In the genomic region with DNA sequence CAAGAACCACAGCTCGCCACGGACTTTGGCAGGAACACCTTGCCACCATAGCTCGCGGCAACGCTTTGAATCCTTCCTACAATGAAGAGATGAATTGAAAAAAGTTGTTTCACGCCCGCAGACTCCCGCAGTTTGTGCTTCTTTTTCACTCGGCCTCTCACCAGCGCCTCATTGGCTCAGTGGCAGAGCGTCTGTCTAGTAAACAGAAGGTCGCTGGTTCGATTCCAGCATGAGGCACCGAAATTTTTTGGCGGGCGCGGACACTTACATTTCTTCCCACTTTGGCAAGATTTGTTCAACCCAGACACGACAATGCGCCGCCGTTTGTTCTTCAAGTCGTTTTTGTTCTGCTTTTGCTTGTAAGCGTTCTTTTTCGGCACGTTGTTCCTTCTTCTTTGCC, we compare ENCODE assay signal across 1 worm cellular context.
A peak's percentile ranks its signal among the peaks of the same experiment; 100 is the strongest.
TF ChIP-seq lines count a peak whose summit lies in the region.

No protein-coding gene starts in this region.

TF ChIP-seq in whole organism, L4 larva, 104 proteins besides CTCF, POLR2A, EP300 and RAD21 (continued from another document):
- TF ChIP-seq lin-15B (tag; optimal IDR thresholded peaks at IDR 0.05; lab: Kevin White, UChicago) (no peak), dmd-9 (GFP tag; IDR thresholded peaks at IDR 0.05; lab: Robert Waterston, UW) (peak; percentile 79), rbr-2 (tag; optimal IDR thresholded peaks at IDR 0.05; lab: Kevin White, UChicago) (peak; percentile 39), lsy-2 (tag; optimal IDR thresholded peaks at IDR 0.05; lab: Kevin White, UChicago) (peak in 1 of 2 experiments; percentile 46), Y5F2A.4 (GFP tag; optimal IDR thresholded peaks at IDR 0.05; lab: Kevin White, UChicago) (peak; percentile 34), aha-1 (tag; lab: Kevin White, UChicago) (no peak), daf-19 (GFP tag; conservative IDR thresholded peaks at IDR 0.05; lab: Robert Waterston, UW) (no peak), ceh-28 (tag; optimal IDR thresholded peaks at IDR 0.05; lab: Kevin White, UChicago) (no peak), dve-1 (tag; optimal IDR thresholded peaks at IDR 0.05; lab: Kevin White, UChicago; ENCODE audit: insufficient read depth) (no peak), set-16 (GFP tag; IDR thresholded peaks at IDR 0.05; lab: Robert Waterston, UW) (peak; percentile 54; the same call in 1 of the 2 replicates), Y105C5A.15 (GFP tag; IDR thresholded peaks at IDR 0.05; lab: Robert Waterston, UW) (no peak), mes-2 (tag; optimal IDR thresholded peaks at IDR 0.05; lab: Kevin White, UChicago; ENCODE audit: poor library complexity, severe bottlenecking) (peak; percentile 75), tra-1 (GFP tag; IDR thresholded peaks at IDR 0.05; lab: Robert Waterston, UW) (peak; percentile 59; the same call in 1 of the 2 replicates), lin-29 (GFP tag; IDR thresholded peaks at IDR 0.05; lab: Robert Waterston, UW) (no peak), arid-1 (GFP tag; conservative IDR thresholded peaks at IDR 0.05; lab: Robert Waterston, UW) (peak; percentile 67), daf-16 (GFP tag; optimal IDR thresholded peaks at IDR 0.05; lab: Kevin White, UChicago) (peak in 1 of 2 experiments; percentile 75), daf-16 (tag; optimal IDR thresholded peaks at IDR 0.05; lab: Kevin White, UChicago) (peak; percentile 66), F37D6.2 (tag; optimal IDR thresholded peaks at IDR 0.05; lab: Kevin White, UChicago) (peak; percentile 37), sdz-12 (GFP tag; optimal IDR thresholded peaks at IDR 0.05; lab: Kevin White, UChicago) (no peak), lir-3 (tag; optimal IDR thresholded peaks at IDR 0.05; lab: Kevin White, UChicago) (no peak), skn-1 (tag; optimal IDR thresholded peaks at IDR 0.05; lab: Kevin White, UChicago) (no peak), cey-2 (tag; optimal IDR thresholded peaks at IDR 0.05; lab: Kevin White, UChicago; ENCODE audit: borderline replicate concordance, insufficient read depth) (no peak), pha-4 (GFP tag; IDR thresholded peaks at IDR 0.05; lab: Robert Waterston, UW) (peak; percentile 80), pha-4 (tag; optimal IDR thresholded peaks at IDR 0.05; lab: Kevin White, UChicago) (no peak), ctbp-1 (GFP tag; IDR thresholded peaks at IDR 0.05; lab: Robert Waterston, UW) (peak; percentile 59; the same call in 1 of the 2 replicates), dmd-6 (GFP tag; IDR thresholded peaks at IDR 0.05; lab: Robert Waterston, UW) (peak; percentile 63), zip-2 (tag; optimal IDR thresholded peaks at IDR 0.05; lab: Kevin White, UChicago) (no peak), F44E2.7 (GFP tag; IDR thresholded peaks at IDR 0.05; lab: Robert Waterston, UW) (0 out of 2 replicates have a peak, but pooled peaks have one; percentile 51), nhr-6 (tag; optimal IDR thresholded peaks at IDR 0.05; lab: Kevin White, UChicago) (no peak), Y48G9A.11 (GFP tag; IDR thresholded peaks at IDR 0.05; lab: Robert Waterston, UW) (peak; percentile 28), nhr-10 (tag; optimal IDR thresholded peaks at IDR 0.05; lab: Kevin White, UChicago) (no peak), nhr-28 (tag; optimal IDR thresholded peaks at IDR 0.05; lab: Kevin White, UChicago) (no peak), nhr-76 (tag; optimal IDR thresholded peaks at IDR 0.05; lab: Kevin White, UChicago) (no peak), Y75B8A.6 (GFP tag; IDR thresholded peaks at IDR 0.05; lab: Robert Waterston, UW) (no peak), R02D3.7 (tag; optimal IDR thresholded peaks at IDR 0.05; lab: Kevin White, UChicago) (no peak), nhr-237 (tag; optimal IDR thresholded peaks at IDR 0.05; lab: Kevin White, UChicago) (no peak), dpl-1 (GFP tag; optimal IDR thresholded peaks at IDR 0.05; lab: Kevin White, UChicago) (no peak), nhr-48 (tag; optimal IDR thresholded peaks at IDR 0.05; lab: Kevin White, UChicago) (no peak), mdt-29 (GFP tag; IDR thresholded peaks at IDR 0.05; lab: Robert Waterston, UW) (0 out of 2 replicates have a peak, but pooled peaks have one; percentile 41), ceh-62 (tag; optimal IDR thresholded peaks at IDR 0.05; lab: Kevin White, UChicago) (no peak), nhr-11 (tag; optimal IDR thresholded peaks at IDR 0.05; lab: Kevin White, UChicago) (no peak), zfp-2 (tag; optimal IDR thresholded peaks at IDR 0.05; lab: Kevin White, UChicago) (peak; percentile 2), nhr-102 (tag; optimal IDR thresholded peaks at IDR 0.05; lab: Kevin White, UChicago) (peak; percentile 37), lin-13 (GFP tag; optimal IDR thresholded peaks at IDR 0.05; lab: Kevin White, UChicago) (no peak), ces-1 (GFP tag; optimal IDR thresholded peaks at IDR 0.05; lab: Kevin White, UChicago) (no peak), unc-39 (tag; optimal IDR thresholded peaks at IDR 0.05; lab: Kevin White, UChicago) (no peak), zfp-3 (GFP tag; conservative IDR thresholded peaks at IDR 0.05; lab: Robert Waterston, UW) (peak; percentile 63; the same call in 1 of the 2 replicates), tag-97 (GFP tag; IDR thresholded peaks at IDR 0.05; lab: Robert Waterston, UW) (no peak), D1046.2 (GFP tag; IDR thresholded peaks at IDR 0.05; lab: Robert Waterston, UW) (0 out of 2 replicates have a peak, but pooled peaks have one; percentile 63), hlh-30 (tag; optimal IDR thresholded peaks at IDR 0.05; lab: Kevin White, UChicago; ENCODE audit: insufficient read depth) (peak; percentile 12), hlh-11 (tag; optimal IDR thresholded peaks at IDR 0.05; lab: Kevin White, UChicago) (peak; percentile 38), nhr-41 (GFP tag; IDR thresholded peaks at IDR 0.05; lab: Robert Waterston, UW) (0 out of 2 replicates have a peak, but pooled peaks have one; percentile 37), daf-8 (GFP tag; IDR thresholded peaks at IDR 0.05; lab: Robert Waterston, UW) (no peak), daf-12 (tag; optimal IDR thresholded peaks at IDR 0.05; lab: Kevin White, UChicago) (no peak), F10B5.3 (tag; optimal IDR thresholded peaks at IDR 0.05; lab: Kevin White, UChicago) (peak; percentile 52), hmg-1.1 (GFP tag; IDR thresholded peaks at IDR 0.05; lab: Robert Waterston, UW) (peak; percentile 78), jun-1 (tag; optimal IDR thresholded peaks at IDR 0.05; lab: Kevin White, UChicago) (no peak), snpc-4 (tag; optimal IDR thresholded peaks at IDR 0.05; lab: Kevin White, UChicago) (no peak), zag-1 (tag; optimal IDR thresholded peaks at IDR 0.05; lab: Kevin White, UChicago) (no peak), F26F4.8 (GFP tag; conservative IDR thresholded peaks at IDR 0.05; lab: Robert Waterston, UW) (0 out of 2 replicates have a peak, but pooled peaks have one; percentile 47), nhr-77 (tag; optimal IDR thresholded peaks at IDR 0.05; lab: Kevin White, UChicago) (no peak), hif-1 (tag; optimal IDR thresholded peaks at IDR 0.05; lab: Kevin White, UChicago) (no peak), madf-9 (GFP tag; conservative IDR thresholded peaks at IDR 0.05; lab: Robert Waterston, UW) (peak; percentile 57; the same call in 1 of the 2 replicates), dmd-8 (GFP tag; IDR thresholded peaks at IDR 0.05; lab: Robert Waterston, UW) (peak; percentile 64; the same call in 1 of the 2 replicates), egl-43 (GFP tag; IDR thresholded peaks at IDR 0.05; lab: Robert Waterston, UW) (peak; percentile 87), saeg-2 (GFP tag; IDR thresholded peaks at IDR 0.05; lab: Robert Waterston, UW) (0 out of 2 replicates have a peak, but pooled peaks have one; percentile 53), ama-1 (optimal IDR thresholded peaks at IDR 0.05; lab: Kevin White, UChicago) (no peak), nhr-111 (GFP tag; optimal IDR thresholded peaks at IDR 0.05; lab: Kevin White, UChicago) (peak; percentile 23), ztf-11 (tag; optimal IDR thresholded peaks at IDR 0.05; lab: Kevin White, UChicago) (no peak), ceh-44 (GFP tag; IDR thresholded peaks at IDR 0.05; lab: Robert Waterston, UW) (peak; percentile 57), php-3 (GFP tag; IDR thresholded peaks at IDR 0.05; lab: Robert Waterston, UW) (peak; percentile 57), lim-7 (GFP tag; IDR thresholded peaks at IDR 0.05; lab: Robert Waterston, UW) (peak; percentile 82), T26A8.4 (GFP tag; IDR thresholded peaks at IDR 0.05; lab: Robert Waterston, UW) (peak; percentile 61), T20F7.1 (GFP tag; optimal IDR thresholded peaks at IDR 0.05; lab: Kevin White, UChicago) (no peak), lin-39 (tag; optimal IDR thresholded peaks at IDR 0.05; lab: Kevin White, UChicago) (no peak), ZK546.5 (tag; optimal IDR thresholded peaks at IDR 0.05; lab: Kevin White, UChicago) (no peak), pqm-1 (tag; optimal IDR thresholded peaks at IDR 0.05; lab: Kevin White, UChicago) (no peak), duxl-1 (tag; optimal IDR thresholded peaks at IDR 0.05; lab: Kevin White, UChicago; ENCODE audit: poor library complexity) (no peak), lin-1 (GFP tag; IDR thresholded peaks at IDR 0.05; lab: Robert Waterston, UW) (peak; percentile 76), unc-62 (GFP tag; optimal IDR thresholded peaks at IDR 0.05 in 1 of 2; lab: Kevin White, UChicago) (peak in 1 of 2 experiments; percentile 80), unc-62 (tag; optimal IDR thresholded peaks at IDR 0.05; lab: Kevin White, UChicago) (no peak), ceh-20 (GFP tag; IDR thresholded peaks at IDR 0.05; lab: Robert Waterston, UW) (no peak), egl-27 (tag; optimal IDR thresholded peaks at IDR 0.05; lab: Kevin White, UChicago) (no peak)
